Worm (Caenorhabditis elegans) whole organism, midembryonic: Measurements from ENCODE around the gene che-11.
"Not testable (repeated sequence)": the region's sequence is repeated elsewhere in the genome, so short reads cannot be mapped to it uniquely, and the experiment has no call there.

Experiments used
- T22C8.4 ChIP-seq: fragments of 200-800 bp; sonication (Bioruptor generic); IDR thresholded peaks from 2 replicates; pipeline ENCODE4 v1.3.6; 2022; ENCODE audit warnings: missing genetic modification characterization, missing compliant biosample characterization
- cog-1 ChIP-seq: sonication (generic microtip); optimal IDR thresholded peaks from 2 replicates; lab custom pipeline; 2016; ENCODE audit warnings: missing genetic modification characterization, missing compliant biosample characterization
- flt-1 ChIP-seq: fragments of 200-800 bp; sonication (Bioruptor generic); IDR thresholded peaks from 2 replicates; pipeline ENCODE4 v1.3.6; 2022; ENCODE audit warnings: missing genetic modification characterization, missing compliant biosample characterization
- med-1 ChIP-seq: sonication (generic microtip); optimal IDR thresholded peaks from 2 replicates; lab custom pipeline; 2017; ENCODE audit warnings: missing genetic modification characterization, mild to moderate bottlenecking, missing compliant biosample characterization, antibody characterized with exemption, missing genetic modification reagents; ENCODE audit not compliant: insufficient read depth
- ref-1 ChIP-seq: fragments of 200-800 bp; sonication (Bioruptor generic); conservative IDR thresholded peaks from 2 replicates; pipeline ENCODE4 v1.3.6; 2022; ENCODE audit warnings: missing genetic modification reagents, missing genetic modification characterization, missing compliant biosample characterization
- tab-1 ChIP-seq: fragments of 200-800 bp; sonication (Bioruptor generic); IDR thresholded peaks from 2 replicates; pipeline ENCODE4 v1.3.6; 2022; ENCODE audit warnings: missing genetic modification characterization, missing compliant biosample characterization
- ztf-23 ChIP-seq: fragments of 200-800 bp; sonication (Bioruptor generic); IDR thresholded peaks from 2 replicates; pipeline ENCODE4 v1.3.6; 2022; ENCODE audit warnings: missing genetic modification reagents, missing genetic modification characterization, missing compliant biosample characterization
- ztf-29 ChIP-seq: fragments of 200-800 bp; sonication (Bioruptor generic); IDR thresholded peaks from 2 replicates; pipeline ENCODE4 v1.3.6; 2022; ENCODE audit warnings: missing genetic modification reagents, missing genetic modification characterization, missing compliant biosample characterization

ce11 chrV:12130688-12131087, 19.8 kb downstream of the che-11 start, which contains the start of gene C27A7.6:
- TF ChIP-seq med-1 (GFP tag; lab: Kevin White, UChicago); flt-1 (GFP tag; lab: Robert Waterston, UW); tab-1 (GFP tag; lab: Robert Waterston, UW); T22C8.4 (GFP tag; lab: Robert Waterston, UW); cog-1 (tag; lab: Kevin White, UChicago); ztf-23; ref-1 (GFP tag; lab: Robert Waterston, UW); ztf-29 (GFP tag; lab: Robert Waterston, UW): not testable (repeated sequence)
